Fruit fly (Drosophila melanogaster) whole organism, embryonic: ENCODE measurements around the gene CG32845.

Experiments
- Adf1 ChIP-seq: fragments of 200-800 bp; sonication (Bioruptor generic); IDR thresholded peaks from 2 replicates; pipeline ENCODE4 v1.3.6; 2022; ENCODE audit warnings: missing biosample characterization, missing genetic modification characterization
- CG10147 ChIP-seq: fragments of 200-800 bp; sonication (Bioruptor generic); optimal IDR thresholded peaks from 2 replicates; lab custom pipeline; 2019; ENCODE audit warnings: missing biosample characterization, mild to moderate bottlenecking, missing genetic modification characterization, moderate library complexity
- CG11398 ChIP-seq: fragments of 200-800 bp; sonication (Bioruptor generic); optimal IDR thresholded peaks from 2 replicates; lab custom pipeline; 2016; ENCODE audit warnings: missing biosample characterization, missing genetic modification characterization
- CG11560 ChIP-seq: fragments of 200-800 bp; sonication (Bioruptor generic); IDR thresholded peaks from 3 replicates; pipeline ENCODE4 v1.3.6; 2022; ENCODE audit warnings: missing biosample characterization, missing genetic modification characterization
- CG12391 ChIP-seq: fragments of 200-800 bp; sonication (Bioruptor generic); optimal IDR thresholded peaks from 3 replicates; lab custom pipeline; 2018; ENCODE audit warnings: missing biosample characterization, mild to moderate bottlenecking, missing genetic modification characterization, moderate library complexity
- CG13894 ChIP-seq: fragments of 200-800 bp; sonication (Bioruptor generic); optimal IDR thresholded peaks from 3 replicates; lab custom pipeline; 2018; ENCODE audit warnings: missing biosample characterization, mild to moderate bottlenecking, missing genetic modification characterization, moderate library complexity
- CG15269 ChIP-seq: fragments of 200-800 bp; sonication (Bioruptor generic); optimal IDR thresholded peaks from 2 replicates; lab custom pipeline; 2018; ENCODE audit warnings: missing biosample characterization, mild to moderate bottlenecking, missing genetic modification characterization, moderate library complexity
- CG15479 ChIP-seq: fragments of 200-800 bp; sonication (Bioruptor generic); optimal IDR thresholded peaks from 3 replicates; lab custom pipeline; 2019; ENCODE audit warnings: missing biosample characterization, mild to moderate bottlenecking, missing genetic modification characterization, moderate library complexity
- CG16779 ChIP-seq: fragments of 200-800 bp; sonication (Bioruptor generic); IDR thresholded peaks from 2 replicates; pipeline ENCODE4 v1.3.6; 2022; ENCODE audit warnings: missing biosample characterization, missing genetic modification characterization
- CG17186 ChIP-seq: fragments of 200-800 bp; sonication (Bioruptor generic); optimal IDR thresholded peaks from 3 replicates; lab custom pipeline; 2017; ENCODE audit warnings: missing biosample characterization, missing genetic modification reagents, missing genetic modification characterization
- CG42726 ChIP-seq: fragments of 200-800 bp; sonication (Bioruptor generic); IDR thresholded peaks from 2 replicates; pipeline ENCODE4 v1.3.6; 2022; ENCODE audit warnings: missing biosample characterization, missing genetic modification characterization; ENCODE audit not compliant: partially characterized antibody
- CG4328 ChIP-seq: fragments of 200-800 bp; sonication (Bioruptor generic); optimal IDR thresholded peaks from 3 replicates; lab custom pipeline; 2017; ENCODE audit warnings: missing biosample characterization, missing genetic modification reagents, missing genetic modification characterization
- CG6272 ChIP-seq: fragments of 200-800 bp; sonication (Bioruptor generic); IDR thresholded peaks from 2 replicates; pipeline ENCODE4 v1.3.6; 2022; ENCODE audit warnings: missing biosample characterization, missing genetic modification characterization
- CG6654 ChIP-seq: fragments of 200-800 bp; sonication (Bioruptor generic); optimal IDR thresholded peaks from 2 replicates; lab custom pipeline; 2017; ENCODE audit warnings: missing biosample characterization, mild to moderate bottlenecking, missing genetic modification characterization
- CG6854 ChIP-seq: fragments of 200-800 bp; sonication (Bioruptor generic); optimal IDR thresholded peaks from 3 replicates; lab custom pipeline; 2017; ENCODE audit warnings: missing biosample characterization, mild to moderate bottlenecking, missing genetic modification characterization
- CG7372 ChIP-seq: fragments of 200-800 bp; sonication (Bioruptor generic); IDR thresholded peaks from 2 replicates; pipeline ENCODE4 v1.3.6; 2022; ENCODE audit warnings: missing biosample characterization, missing genetic modification characterization
- CG8281 ChIP-seq: fragments of 200-800 bp; sonication (Bioruptor generic); optimal IDR thresholded peaks from 2 replicates; lab custom pipeline; 2018; ENCODE audit warnings: missing biosample characterization, mild to moderate bottlenecking, missing genetic modification characterization, moderate library complexity
- CG8388 ChIP-seq: fragments of 200-800 bp; sonication (Bioruptor generic); optimal IDR thresholded peaks from 2 replicates; lab custom pipeline; 2019; ENCODE audit warnings: missing biosample characterization, mild to moderate bottlenecking, missing genetic modification characterization, moderate library complexity
- Camta ChIP-seq: fragments of 200-800 bp; sonication (Bioruptor generic); optimal IDR thresholded peaks from 2 replicates; lab custom pipeline; 2016; ENCODE audit warnings: missing biosample characterization, missing genetic modification characterization
- Dek ChIP-seq: fragments of 200-800 bp; sonication (Bioruptor generic); optimal IDR thresholded peaks from 3 replicates; lab custom pipeline; 2019; ENCODE audit warnings: missing biosample characterization, mild to moderate bottlenecking, missing genetic modification characterization, moderate library complexity
- Doc2 ChIP-seq: fragments of 200-800 bp; sonication (Bioruptor generic); IDR thresholded peaks from 2 replicates; pipeline ENCODE4 v1.3.6; 2022; ENCODE audit warnings: missing biosample characterization, missing genetic modification characterization
- Doc3 ChIP-seq: fragments of 200-800 bp; sonication (Bioruptor generic); IDR thresholded peaks from 3 replicates; pipeline ENCODE4 v1.3.6; 2022; ENCODE audit warnings: missing biosample characterization, missing genetic modification characterization; ENCODE audit not compliant: partially characterized antibody
- Eip74EF ChIP-seq, 2 experiments: fragments of 200-800 bp in 1 of 2; fragments of >200 bp in 1 of 2; sonication (Bioruptor generic) in 1 of 2; optimal IDR thresholded peaks; 2 replicates each; lab custom pipeline; 2017 to 2019; ENCODE audit warnings: missing biosample characterization in 2 of 2, missing genetic modification characterization in 2 of 2, mild to moderate bottlenecking in 1 of 2, moderate library complexity in 1 of 2
- Fer3 ChIP-seq: fragments of 200-800 bp; sonication (Bioruptor generic); optimal IDR thresholded peaks from 2 replicates; lab custom pipeline; 2018; ENCODE audit warnings: missing biosample characterization, mild to moderate bottlenecking, missing genetic modification characterization, moderate library complexity
- Med ChIP-seq: fragments of 200-800 bp; sonication (Bioruptor generic); peaks from one replicate; lab custom pipeline; 2016; ENCODE audit warnings: missing biosample characterization, missing genetic modification characterization, mild to moderate bottlenecking, inconsistent platforms, moderate library complexity
- NFAT ChIP-seq: fragments of 200-800 bp; sonication (Bioruptor generic); IDR thresholded peaks from 2 replicates; pipeline ENCODE4 v1.3.6; 2022; ENCODE audit warnings: missing biosample characterization, missing genetic modification characterization
- Poxn ChIP-seq: fragments of 200-800 bp; sonication (Bioruptor generic); IDR thresholded peaks from 2 replicates; pipeline ENCODE4 v1.3.6; 2022; ENCODE audit warnings: missing biosample characterization, missing genetic modification characterization
- Sin3A ChIP-seq: fragments of >200 bp; optimal IDR thresholded peaks from 2 replicates; lab custom pipeline; 2018
- Tbp ChIP-seq: fragments of >200 bp; optimal IDR thresholded peaks from 2 replicates; lab custom pipeline; 2018; ENCODE audit warnings: missing biosample characterization, missing genetic modification characterization
- Vsx1 ChIP-seq: fragments of 200-800 bp; sonication (Bioruptor generic); optimal IDR thresholded peaks from 2 replicates; lab custom pipeline; 2017; ENCODE audit warnings: missing biosample characterization, mild to moderate bottlenecking, missing genetic modification characterization, missing genetic modification reagents
- ap ChIP-seq: fragments of 200-800 bp; sonication (Bioruptor generic); IDR thresholded peaks from 2 replicates; pipeline ENCODE4 v1.3.6; 2022; ENCODE audit warnings: missing biosample characterization, missing genetic modification characterization
- da ChIP-seq: fragments of 200-800 bp; sonication (Bioruptor generic); optimal IDR thresholded peaks from 2 replicates; lab custom pipeline; 2016; ENCODE audit warnings: missing biosample characterization, missing genetic modification characterization
- dysf ChIP-seq: fragments of 200-800 bp; sonication (Bioruptor generic); IDR thresholded peaks from 3 replicates; pipeline ENCODE4 v1.3.6; 2022; ENCODE audit warnings: missing biosample characterization, missing genetic modification characterization
- grau ChIP-seq: fragments of 200-800 bp; optimal IDR thresholded peaks from 3 replicates; lab custom pipeline; 2019; ENCODE audit warnings: missing biosample characterization, mild to moderate bottlenecking, missing genetic modification characterization, moderate library complexity
- jigr1 ChIP-seq: fragments of 200-800 bp; sonication (Bioruptor generic); IDR thresholded peaks from 3 replicates; pipeline ENCODE4 v1.3.6; 2022; ENCODE audit warnings: missing biosample characterization, missing genetic modification characterization
- kni ChIP-seq: fragments of 200-800 bp; sonication (Bioruptor generic); optimal IDR thresholded peaks from 3 replicates; lab custom pipeline; 2017; ENCODE audit warnings: mild to moderate bottlenecking, missing biosample characterization, missing genetic modification reagents, missing genetic modification characterization
- lab ChIP-seq: fragments of 200-800 bp; sonication (Bioruptor generic); optimal IDR thresholded peaks from 3 replicates; lab custom pipeline; 2017; ENCODE audit warnings: missing biosample characterization, missing genetic modification characterization, mild to moderate bottlenecking, moderate library complexity, missing genetic modification reagents
- lmd ChIP-seq: fragments of 200-800 bp; sonication (Bioruptor generic); IDR thresholded peaks from 2 replicates; pipeline ENCODE4 v1.3.6; 2022; ENCODE audit warnings: missing biosample characterization, missing genetic modification characterization
- mam ChIP-seq: fragments of 200-800 bp; sonication (Bioruptor generic); optimal IDR thresholded peaks from 3 replicates; lab custom pipeline; 2016; ENCODE audit warnings: missing biosample characterization, missing genetic modification characterization
- oc ChIP-seq: fragments of 200-800 bp; sonication (Bioruptor generic); optimal IDR thresholded peaks from 2 replicates; lab custom pipeline; 2018; ENCODE audit warnings: missing biosample characterization, mild to moderate bottlenecking, missing genetic modification characterization, moderate library complexity
- rib ChIP-seq: fragments of 200-800 bp; sonication (Bioruptor generic); IDR thresholded peaks from 2 replicates; pipeline ENCODE4 v1.3.6; 2022; ENCODE audit warnings: missing biosample characterization, missing genetic modification characterization
- ro ChIP-seq: fragments of 200-800 bp; sonication (Bioruptor generic); IDR thresholded peaks from 2 replicates; pipeline ENCODE4 v1.3.6; 2022; ENCODE audit warnings: missing biosample characterization, missing genetic modification characterization
- sd ChIP-seq: fragments of 200-800 bp; sonication (Bioruptor generic); optimal IDR thresholded peaks from 3 replicates; lab custom pipeline; 2018; ENCODE audit warnings: missing biosample characterization, mild to moderate bottlenecking, missing genetic modification characterization, moderate library complexity
- sima ChIP-seq: fragments of 200-800 bp; sonication (Bioruptor generic); optimal IDR thresholded peaks from 2 replicates; lab custom pipeline; 2016; ENCODE audit warnings: missing biosample characterization, missing genetic modification characterization
- slou ChIP-seq: fragments of 200-800 bp; sonication (Bioruptor generic); optimal IDR thresholded peaks from 3 replicates; lab custom pipeline; 2016; ENCODE audit warnings: missing biosample characterization, missing genetic modification characterization
- sna ChIP-seq: fragments of 200-800 bp; sonication (Bioruptor generic); IDR thresholded peaks from 2 replicates; pipeline ENCODE4 v1.3.6; 2022; ENCODE audit warnings: missing biosample characterization, missing genetic modification characterization; ENCODE audit not compliant: partially characterized antibody
- stwl ChIP-seq: fragments of 200-800 bp; sonication (Bioruptor generic); optimal IDR thresholded peaks from 3 replicates; lab custom pipeline; 2018; ENCODE audit warnings: missing biosample characterization, mild to moderate bottlenecking, missing genetic modification characterization, moderate library complexity
- tgo ChIP-seq: fragments of 200-800 bp; sonication (Bioruptor generic); IDR thresholded peaks from 3 replicates; pipeline ENCODE4 v1.3.6; 2022; ENCODE audit warnings: missing biosample characterization, missing genetic modification characterization
- tio ChIP-seq: fragments of 200-800 bp; sonication (Bioruptor generic); optimal IDR thresholded peaks from 2 replicates; lab custom pipeline; 2017; ENCODE audit warnings: missing biosample characterization, missing genetic modification characterization, inconsistent platforms

CG32845 gene

DNA sequence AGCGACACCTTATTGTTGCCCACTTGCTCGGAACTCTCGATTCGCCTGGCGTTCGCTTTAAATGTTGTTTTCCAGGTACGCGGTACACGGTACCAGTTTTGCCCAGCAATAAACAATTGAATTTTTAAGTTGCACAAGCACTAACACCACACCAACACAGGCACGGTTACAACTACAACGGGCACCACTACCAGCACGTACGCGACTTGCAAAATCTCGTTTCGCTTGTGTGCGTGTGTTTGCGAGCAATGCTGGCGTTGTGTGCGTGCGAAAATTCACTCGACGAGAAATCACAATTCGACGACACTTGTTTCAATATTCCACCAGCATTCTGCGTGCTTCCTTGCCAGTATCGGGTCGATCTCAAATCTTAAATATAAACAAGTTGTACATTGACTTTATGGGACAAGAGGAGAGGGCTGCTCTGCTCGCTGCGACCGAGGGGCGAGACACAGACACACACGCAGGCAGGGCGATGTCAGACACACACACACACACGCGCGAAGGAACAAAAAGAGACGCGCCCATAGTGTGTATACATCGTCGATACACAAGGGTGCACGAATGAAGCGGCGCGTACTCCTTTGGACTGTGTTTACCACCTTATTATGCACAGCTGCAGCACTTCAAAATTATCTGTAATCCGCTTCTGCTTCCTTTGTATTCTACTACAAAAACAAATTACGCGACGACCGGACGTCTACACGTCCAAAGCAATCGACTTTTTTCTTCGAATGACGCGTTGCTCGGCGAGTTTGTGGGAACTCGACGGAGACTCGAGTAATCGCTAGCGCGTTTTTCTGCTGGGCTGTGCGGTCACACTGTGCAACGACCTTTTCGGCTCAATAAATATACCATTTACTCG, 46.2 kb upstream of the CG32845 start, which contains the start of gene fwd (continued):
- peak; percentile 69 for TF ChIP-seq oc
- TF ChIP-seq CG6854 (GFP tag; lab: Kevin White, UChicago), result no peak
- TF ChIP-seq rib (GFP tag; lab: Robert Waterston, UW), result peak; percentile 89
- TF ChIP-seq Eip74EF (GFP tag; optimal IDR thresholded peaks at IDR 0.05; lab: Kevin White, UChicago), result no peak
- TF ChIP-seq CG17186 (GFP tag; lab: Kevin White, UChicago), result peak; percentile 76
- no peak for TF ChIP-seq slou (GFP tag; lab: Kevin White, UChicago)
- TF ChIP-seq dysf (GFP tag; lab: Robert Waterston, UW), result no peak
- peak; percentile 16 for TF ChIP-seq sd (tag; lab: Kevin White, UChicago)
- TF ChIP-seq CG8281 (tag; lab: Kevin White, UChicago), result no peak
- no peak for TF ChIP-seq Doc2 (GFP tag; lab: Robert Waterston, UW)
- no peak for TF ChIP-seq CG11398
- peak; percentile 34 for TF ChIP-seq kni (GFP tag; lab: Kevin White, UChicago)
- no peak for TF ChIP-seq CG6654 (GFP tag; lab: Kevin White, UChicago)
- peak; percentile 74 for TF ChIP-seq CG42726 (GFP tag; lab: Robert Waterston, UW)
- TF ChIP-seq stwl (tag; lab: Kevin White, UChicago), result peak; percentile 67
- peak; percentile 66 for TF ChIP-seq Sin3A (lab: Kevin White, UChicago)
- TF ChIP-seq CG15479 (GFP tag; lab: Kevin White, UChicago), result peak; percentile 87
- no peak for TF ChIP-seq CG10147
- TF ChIP-seq lmd (GFP tag; lab: Robert Waterston, UW), result no peak
- no peak for TF ChIP-seq ap (GFP tag; lab: Robert Waterston, UW)
- TF ChIP-seq CG4328 (GFP tag; lab: Kevin White, UChicago), result peak; percentile 13
- TF ChIP-seq Doc3, result no peak
- TF ChIP-seq CG11560 (tag; lab: Robert Waterston, UW), result no peak
- no peak for TF ChIP-seq da (GFP tag; lab: Kevin White, UChicago)
- TF ChIP-seq Med, result peak; percentile 84
- no peak for TF ChIP-seq CG16779
- peak; percentile 49 for TF ChIP-seq CG13894 (tag; lab: Kevin White, UChicago)
- peak; percentile 62 for TF ChIP-seq CG12391 (tag; lab: Kevin White, UChicago)
- TF ChIP-seq Adf1 (GFP tag; lab: Robert Waterston, UW), result peak; percentile 88
- TF ChIP-seq sna (GFP tag; lab: Robert Waterston, UW), result peak; percentile 24; the same call in 1 of the 2 replicates
- no peak for TF ChIP-seq CG7372 (GFP tag; lab: Robert Waterston, UW)
- TF ChIP-seq tgo, result no peak
- TF ChIP-seq CG6272, result peak; percentile 25; the same call in 1 of the 2 replicates
- no peak for TF ChIP-seq jigr1 (GFP tag; lab: Robert Waterston, UW)
- TF ChIP-seq Poxn (GFP tag; lab: Robert Waterston, UW), result no peak
- no peak for TF ChIP-seq CG8388 (GFP tag; lab: Kevin White, UChicago)
- TF ChIP-seq CG15269 (tag; lab: Kevin White, UChicago), result peak; percentile 29
- TF ChIP-seq Vsx1 (GFP tag; lab: Kevin White, UChicago), result no peak
- TF ChIP-seq grau (tag; lab: Kevin White, UChicago), result peak; percentile 46
- 0 out of 2 replicates have a peak, but pooled peaks have one; percentile 13 for TF ChIP-seq NFAT
- peak; percentile 14 for TF ChIP-seq mam (GFP tag; lab: Kevin White, UChicago)
- TF ChIP-seq tio (GFP tag; lab: Kevin White, UChicago), result no peak
- no peak for TF ChIP-seq lab
- no peak for TF ChIP-seq sima
- TF ChIP-seq ro (GFP tag; lab: Robert Waterston, UW), result no peak
- TF ChIP-seq Tbp (GFP tag; lab: Kevin White, UChicago), result no peak
- peak; percentile 18 for TF ChIP-seq Camta (GFP tag; lab: Kevin White, UChicago)
- TF ChIP-seq Fer3 (tag; lab: Kevin White, UChicago), result peak; percentile 8
- TF ChIP-seq Dek (tag; lab: Kevin White, UChicago), result peak; percentile 12
